Fruit fly (Drosophila melanogaster) whole organism, embryonic: ENCODE data around the gene mRpS25.
A peak's percentile ranks its signal among the peaks of the same experiment; 100 is the strongest.

Experiments used
- Ada2b ChIP-seq: fragments of 200-800 bp; sonication (Bioruptor generic); IDR thresholded peaks from 2 replicates; pipeline ENCODE4 v1.3.6; 2022; ENCODE audit warnings: missing biosample characterization, missing genetic modification characterization
- CG10147 ChIP-seq: fragments of 200-800 bp; sonication (Bioruptor generic); optimal IDR thresholded peaks from 2 replicates; lab custom pipeline; 2019; ENCODE audit warnings: missing biosample characterization, mild to moderate bottlenecking, missing genetic modification characterization, moderate library complexity
- CG10209 ChIP-seq: fragments of 200-800 bp; sonication (Bioruptor generic); optimal IDR thresholded peaks from 3 replicates; lab custom pipeline; 2017; ENCODE audit warnings: missing biosample characterization, mild to moderate bottlenecking, missing genetic modification characterization, missing genetic modification reagents
- CG11504 ChIP-seq: fragments of 200-800 bp; sonication (Bioruptor generic); optimal IDR thresholded peaks from 3 replicates; lab custom pipeline; 2019; ENCODE audit warnings: missing biosample characterization, mild to moderate bottlenecking, missing genetic modification characterization, moderate library complexity
- CG11695 ChIP-seq: fragments of 200-800 bp; sonication (Bioruptor generic); IDR thresholded peaks from 3 replicates; pipeline ENCODE4 v1.3.6; 2022; ENCODE audit warnings: missing biosample characterization, missing genetic modification characterization
- CG11723 ChIP-seq: fragments of 200-800 bp; sonication (Bioruptor generic); optimal IDR thresholded peaks from 2 replicates; lab custom pipeline; 2017; ENCODE audit warnings: missing biosample characterization, mild to moderate bottlenecking, missing genetic modification characterization
- CG13296 ChIP-seq: fragments of 200-800 bp; sonication (Bioruptor generic); optimal IDR thresholded peaks from 3 replicates; lab custom pipeline; 2018; ENCODE audit warnings: missing biosample characterization, mild to moderate bottlenecking, missing genetic modification characterization
- CG13424 ChIP-seq: fragments of 200-800 bp; sonication (Bioruptor generic); optimal IDR thresholded peaks from 2 replicates; lab custom pipeline; 2019; ENCODE audit warnings: missing biosample characterization, mild to moderate bottlenecking, missing genetic modification characterization, moderate library complexity
- CG15073 ChIP-seq: fragments of 200-800 bp; sonication (Bioruptor generic); optimal IDR thresholded peaks from 2 replicates; lab custom pipeline; 2016; ENCODE audit warnings: missing biosample characterization, missing genetic modification characterization
- CG15269 ChIP-seq: fragments of 200-800 bp; sonication (Bioruptor generic); optimal IDR thresholded peaks from 2 replicates; lab custom pipeline; 2018; ENCODE audit warnings: missing biosample characterization, mild to moderate bottlenecking, missing genetic modification characterization, moderate library complexity
- CG18476 ChIP-seq: fragments of 200-800 bp; sonication (Bioruptor generic); optimal IDR thresholded peaks from 2 replicates; lab custom pipeline; 2016; ENCODE audit warnings: missing biosample characterization, mild to moderate bottlenecking, missing genetic modification characterization
- CG2120 ChIP-seq: fragments of 200-800 bp; sonication (Bioruptor generic); optimal IDR thresholded peaks from 3 replicates; lab custom pipeline; 2016; ENCODE audit warnings: missing biosample characterization, missing genetic modification characterization
- CG2129 ChIP-seq: fragments of 200-800 bp; sonication (Bioruptor generic); IDR thresholded peaks from 2 replicates; pipeline ENCODE4 v1.3.6; 2022; ENCODE audit warnings: missing biosample characterization, missing genetic modification characterization; ENCODE audit not compliant: partially characterized antibody
- CG30020 ChIP-seq: fragments of 200-800 bp; optimal IDR thresholded peaks from 2 replicates; lab custom pipeline; 2019; ENCODE audit warnings: missing biosample characterization, mild to moderate bottlenecking, missing genetic modification characterization, moderate library complexity
- CG5180 ChIP-seq: fragments of 200-800 bp; sonication (Bioruptor generic); optimal IDR thresholded peaks from 3 replicates; lab custom pipeline; 2017; ENCODE audit warnings: missing biosample characterization, missing genetic modification characterization, mild to moderate bottlenecking, moderate library complexity, missing genetic modification reagents
- CG5953 ChIP-seq: fragments of 200-800 bp; sonication (Bioruptor generic); IDR thresholded peaks from 2 replicates; pipeline ENCODE4 v1.3.6; 2022; ENCODE audit warnings: missing biosample characterization, missing genetic modification characterization
- CG6791 ChIP-seq: fragments of 200-800 bp; sonication (Bioruptor generic); IDR thresholded peaks from 3 replicates; pipeline ENCODE4 v1.3.6; 2022; ENCODE audit warnings: missing biosample characterization, missing genetic modification characterization; ENCODE audit not compliant: partially characterized antibody
- CG6854 ChIP-seq: fragments of 200-800 bp; sonication (Bioruptor generic); optimal IDR thresholded peaks from 3 replicates; lab custom pipeline; 2017; ENCODE audit warnings: missing biosample characterization, mild to moderate bottlenecking, missing genetic modification characterization
- CG7372 ChIP-seq: fragments of 200-800 bp; sonication (Bioruptor generic); IDR thresholded peaks from 2 replicates; pipeline ENCODE4 v1.3.6; 2022; ENCODE audit warnings: missing biosample characterization, missing genetic modification characterization
- CG7556 ChIP-seq: fragments of 200-800 bp; sonication (Bioruptor generic); optimal IDR thresholded peaks from 2 replicates; lab custom pipeline; 2017; ENCODE audit warnings: missing biosample characterization, mild to moderate bottlenecking, missing genetic modification characterization
- CG8478 ChIP-seq: fragments of >200 bp; optimal IDR thresholded peaks from 2 replicates; lab custom pipeline; 2018
- CG8765 ChIP-seq: fragments of 200-800 bp; sonication (Bioruptor generic); IDR thresholded peaks from 2 replicates; pipeline ENCODE4 v1.3.6; 2022; ENCODE audit warnings: missing biosample characterization, missing genetic modification characterization
- CG8924 ChIP-seq: fragments of 200-800 bp; optimal IDR thresholded peaks from 3 replicates; lab custom pipeline; 2019; ENCODE audit warnings: missing biosample characterization, mild to moderate bottlenecking, missing genetic modification characterization, moderate library complexity
- CG8944 ChIP-seq: fragments of 200-800 bp; sonication (Bioruptor generic); optimal IDR thresholded peaks from 3 replicates; lab custom pipeline; 2016; ENCODE audit warnings: missing biosample characterization, missing genetic modification characterization
- CG9437 ChIP-seq: fragments of 200-800 bp; sonication (Bioruptor generic); optimal IDR thresholded peaks from 2 replicates; lab custom pipeline; 2018; ENCODE audit warnings: missing biosample characterization, mild to moderate bottlenecking, missing genetic modification characterization
- CG9817 ChIP-seq: fragments of 200-800 bp; sonication (Bioruptor generic); optimal IDR thresholded peaks from 2 replicates; lab custom pipeline; 2018; ENCODE audit warnings: missing biosample characterization, mild to moderate bottlenecking, missing genetic modification characterization, moderate library complexity
- CoRest ChIP-seq: fragments of 200-800 bp; sonication (Bioruptor generic); optimal IDR thresholded peaks from 3 replicates; lab custom pipeline; 2018; ENCODE audit warnings: missing biosample characterization, mild to moderate bottlenecking, missing genetic modification characterization, moderate library complexity
- Ets97D ChIP-seq: fragments of 200-800 bp; sonication (Bioruptor generic); optimal IDR thresholded peaks from 3 replicates; lab custom pipeline; 2016; ENCODE audit warnings: missing biosample characterization, missing genetic modification characterization
- Fer1 ChIP-seq: fragments of 200-800 bp; sonication (Bioruptor generic); optimal IDR thresholded peaks from 2 replicates; lab custom pipeline; 2017; ENCODE audit warnings: missing biosample characterization, mild to moderate bottlenecking, missing genetic modification characterization
- H15 ChIP-seq: fragments of 200-800 bp; sonication (Bioruptor generic); IDR thresholded peaks from 3 replicates; pipeline ENCODE4 v1.3.6; 2022; ENCODE audit warnings: missing biosample characterization, missing genetic modification characterization
- HHEX ChIP-seq: fragments of 200-800 bp; sonication (Bioruptor generic); optimal IDR thresholded peaks from 3 replicates; lab custom pipeline; 2017; ENCODE audit warnings: missing biosample characterization, mild to moderate bottlenecking, missing genetic modification characterization, missing genetic modification reagents
- Hmr ChIP-seq: fragments of 200-800 bp; sonication (Bioruptor generic); optimal IDR thresholded peaks from 3 replicates; lab custom pipeline; 2017; ENCODE audit warnings: mild to moderate bottlenecking, missing biosample characterization, missing genetic modification reagents, missing genetic modification characterization
- Hr39 ChIP-seq: fragments of >200 bp; optimal IDR thresholded peaks from 2 replicates; lab custom pipeline; 2017
- Rfx ChIP-seq: fragments of 200-800 bp; sonication (Bioruptor generic); IDR thresholded peaks from 2 replicates; pipeline ENCODE4 v1.3.6; 2022; ENCODE audit warnings: missing biosample characterization, missing genetic modification characterization
- Sox100B ChIP-seq: fragments of 200-800 bp; sonication (Bioruptor generic); optimal IDR thresholded peaks from 3 replicates; lab custom pipeline; 2018; ENCODE audit warnings: missing biosample characterization, mild to moderate bottlenecking, missing genetic modification characterization
- Sry-β ChIP-seq: fragments of 200-800 bp; sonication (Bioruptor generic); optimal IDR thresholded peaks from 2 replicates; lab custom pipeline; 2018; ENCODE audit warnings: missing biosample characterization, mild to moderate bottlenecking, missing genetic modification characterization, moderate library complexity
- Xbp1 ChIP-seq: fragments of 200-800 bp; sonication (Bioruptor generic); optimal IDR thresholded peaks from 3 replicates; lab custom pipeline; 2016; ENCODE audit warnings: missing biosample characterization, mild to moderate bottlenecking, missing genetic modification characterization
- ab ChIP-seq: fragments of 200-800 bp; sonication (Bioruptor generic); optimal IDR thresholded peaks from 2 replicates; lab custom pipeline; 2016; ENCODE audit warnings: missing biosample characterization, missing genetic modification characterization
- bab2 ChIP-seq: fragments of 200-800 bp; sonication (Bioruptor generic); optimal IDR thresholded peaks from 2 replicates; lab custom pipeline; 2016; ENCODE audit warnings: missing biosample characterization, missing genetic modification characterization
- dmrt99B ChIP-seq: fragments of 200-800 bp; sonication (Bioruptor generic); optimal IDR thresholded peaks from 2 replicates; lab custom pipeline; 2018; ENCODE audit warnings: missing biosample characterization, mild to moderate bottlenecking, missing genetic modification characterization, moderate library complexity
- gcm ChIP-seq: fragments of 200-800 bp; sonication (Bioruptor generic); optimal IDR thresholded peaks from 2 replicates; lab custom pipeline; 2019; ENCODE audit warnings: missing biosample characterization, mild to moderate bottlenecking, missing genetic modification characterization, moderate library complexity
- grn ChIP-seq: fragments of 200-800 bp; sonication (Bioruptor generic); optimal IDR thresholded peaks from 3 replicates; lab custom pipeline; 2017; ENCODE audit warnings: missing biosample characterization, missing genetic modification characterization
- hb ChIP-seq: fragments of 200-800 bp; sonication (Bioruptor generic); IDR thresholded peaks from 3 replicates; pipeline ENCODE4 v1.3.6; 2022; ENCODE audit warnings: missing biosample characterization, missing genetic modification characterization; ENCODE audit not compliant: partially characterized antibody
- luna ChIP-seq: fragments of 200-800 bp; sonication (Bioruptor generic); optimal IDR thresholded peaks from 2 replicates; lab custom pipeline; 2016; ENCODE audit warnings: missing biosample characterization, missing genetic modification characterization
- mam ChIP-seq: fragments of 200-800 bp; sonication (Bioruptor generic); optimal IDR thresholded peaks from 3 replicates; lab custom pipeline; 2016; ENCODE audit warnings: missing biosample characterization, missing genetic modification characterization
- pfk ChIP-seq: fragments of 200-800 bp; sonication (Bioruptor generic); optimal IDR thresholded peaks from 2 replicates; lab custom pipeline; 2018; ENCODE audit warnings: missing biosample characterization, mild to moderate bottlenecking, missing genetic modification characterization, moderate library complexity
- phol ChIP-seq: fragments of 200-800 bp; sonication (Bioruptor generic); optimal IDR thresholded peaks from 3 replicates; lab custom pipeline; 2018; ENCODE audit warnings: missing biosample characterization, mild to moderate bottlenecking, missing genetic modification characterization, moderate library complexity
- scrt ChIP-seq: fragments of 200-800 bp; sonication (Bioruptor generic); optimal IDR thresholded peaks from 2 replicates; lab custom pipeline; 2018; ENCODE audit warnings: missing biosample characterization, mild to moderate bottlenecking, missing genetic modification characterization, moderate library complexity
- slbo ChIP-seq: fragments of 200-800 bp; sonication (Bioruptor generic); IDR thresholded peaks from 2 replicates; pipeline ENCODE4 v1.3.6; 2022; ENCODE audit warnings: missing biosample characterization, missing genetic modification characterization
- slp2 ChIP-seq: fragments of 200-800 bp; sonication (Bioruptor generic); optimal IDR thresholded peaks from 2 replicates; lab custom pipeline; 2016; ENCODE audit warnings: missing biosample characterization, missing genetic modification characterization
- wek ChIP-seq: fragments of 200-800 bp; sonication (Bioruptor generic); optimal IDR thresholded peaks from 3 replicates; lab custom pipeline; 2018; ENCODE audit warnings: missing biosample characterization, mild to moderate bottlenecking, missing genetic modification characterization, moderate library complexity

Gene mRpS25

dm6 chrX:14593091-14593490 lies 10.3 kb upstream of the mRpS25 start (continued):
- TF ChIP-seq Ada2b = no peak
- TF ChIP-seq gcm (GFP tag; lab: Kevin White, UChicago) = no peak
- peak; percentile 13 for TF ChIP-seq Sox100B
- no peak for TF ChIP-seq CG8478 (lab: Kevin White, UChicago)
- no peak for TF ChIP-seq CG18476
- TF ChIP-seq slp2 (GFP tag; lab: Kevin White, UChicago) = no peak
- peak; percentile 36 for TF ChIP-seq CG9437 (GFP tag; lab: Kevin White, UChicago)
- TF ChIP-seq ab (GFP tag; lab: Kevin White, UChicago) = no peak
- peak; percentile 40 for TF ChIP-seq CG7556 (GFP tag; lab: Kevin White, UChicago)
- peak; percentile 54 for TF ChIP-seq dmrt99B (tag; lab: Kevin White, UChicago)
- TF ChIP-seq CG11504 (tag; lab: Kevin White, UChicago) = peak; percentile 53
- no peak for TF ChIP-seq CG5180 (GFP tag; lab: Kevin White, UChicago)
- TF ChIP-seq wek (GFP tag; lab: Kevin White, UChicago) = no peak
- no peak for TF ChIP-seq CG8765 (GFP tag; lab: Robert Waterston, UW)
- no peak for TF ChIP-seq Ets97D (GFP tag; lab: Kevin White, UChicago)
- TF ChIP-seq scrt (GFP tag; lab: Kevin White, UChicago) = no peak
- peak; percentile 17; the same call in 1 of the 2 replicates for TF ChIP-seq slbo (GFP tag; lab: Robert Waterston, UW)
- TF ChIP-seq CG15073 = no peak
- no peak for TF ChIP-seq CG11695 (GFP tag; lab: Robert Waterston, UW)
- TF ChIP-seq luna (GFP tag; lab: Kevin White, UChicago) = no peak
- TF ChIP-seq pfk (GFP tag; lab: Kevin White, UChicago) = no peak
- peak; percentile 42 for TF ChIP-seq CG8924 (tag; lab: Kevin White, UChicago)
- peak; percentile 9 for TF ChIP-seq CG10209 (GFP tag; lab: Kevin White, UChicago)
- TF ChIP-seq Xbp1 (GFP tag; lab: Kevin White, UChicago) = peak; percentile 19
- peak; percentile 56 for TF ChIP-seq CG13424 (tag; lab: Kevin White, UChicago)
- TF ChIP-seq CoRest (tag; lab: Kevin White, UChicago) = peak; percentile 66
- TF ChIP-seq CG6854 = no peak
- TF ChIP-seq mam (GFP tag; lab: Kevin White, UChicago) = no peak
- TF ChIP-seq CG2129 (GFP tag; lab: Robert Waterston, UW) = no peak
- peak; percentile 60 for TF ChIP-seq CG15269 (tag; lab: Kevin White, UChicago)
- TF ChIP-seq Rfx = peak; percentile 46; the same call in 1 of the 2 replicates
- TF ChIP-seq HHEX (GFP tag; lab: Kevin White, UChicago) = peak; percentile 28
- TF ChIP-seq CG7372 (GFP tag; lab: Robert Waterston, UW) = peak; percentile 76
- no peak for TF ChIP-seq bab2 (GFP tag; lab: Kevin White, UChicago)
- TF ChIP-seq CG30020 (tag; lab: Kevin White, UChicago) = no peak
- peak; percentile 2 for TF ChIP-seq CG13296 (GFP tag; lab: Kevin White, UChicago)
- no peak for TF ChIP-seq CG8944 (GFP tag; lab: Kevin White, UChicago)
- no peak for TF ChIP-seq CG11723 (GFP tag; lab: Kevin White, UChicago)
- TF ChIP-seq CG10147 (GFP tag; lab: Kevin White, UChicago) = peak; percentile 26
- no peak for TF ChIP-seq CG5953 (GFP tag; lab: Robert Waterston, UW)
- no peak for TF ChIP-seq grn (GFP tag; lab: Kevin White, UChicago)
- TF ChIP-seq Fer1 (GFP tag; lab: Kevin White, UChicago) = peak; percentile 9
- no peak for TF ChIP-seq H15 (GFP tag; lab: Robert Waterston, UW)
- no peak for TF ChIP-seq hb (GFP tag; lab: Robert Waterston, UW)
- no peak for TF ChIP-seq Sry-β (GFP tag; lab: Kevin White, UChicago)
- no peak for TF ChIP-seq CG6791 (GFP tag; lab: Robert Waterston, UW)
- peak; percentile 45 for TF ChIP-seq CG2120 (GFP tag; lab: Kevin White, UChicago)
- peak; percentile 26 for TF ChIP-seq CG9817 (tag; lab: Kevin White, UChicago)
- TF ChIP-seq Hmr = peak; percentile 31
- TF ChIP-seq Hr39 = no peak
- peak; percentile 14 for TF ChIP-seq phol (tag; lab: Kevin White, UChicago)
